Fruit fly (Drosophila melanogaster): ENCODE measurements around the gene CG33985.

Gene CG33985

dm6 chr3L:15504687-15505086 is 21.9 kb downstream of the CG33985 start, which contains the start of gene CG7857 (continued):
- TF ChIP-seq Scr (GFP tag; IDR thresholded peaks at IDR 0.05; ENCODE audit: partially characterized antibody), result 0 out of 2 replicates have a peak, but pooled peaks have one; percentile 22
- TF ChIP-seq CG17359 (tag; optimal IDR thresholded peaks at IDR 0.05), result no peak

- peak; percentile 33 for TF ChIP-seq sqz (GFP tag; optimal IDR thresholded peaks at IDR 0.05)
- TF ChIP-seq CG34376 (GFP tag; optimal IDR thresholded peaks at IDR 0.05), result peak; percentile 53
- TF ChIP-seq ftz-f1 (GFP tag; optimal IDR thresholded peaks at IDR 0.05), result peak; percentile 43
- TF ChIP-seq mirr (GFP tag; optimal IDR thresholded peaks at IDR 0.05), result peak; percentile 58
- TF ChIP-seq hb (GFP tag; IDR thresholded peaks at IDR 0.05; ENCODE audit: partially characterized antibody), result no peak
- TF ChIP-seq CG13775 (GFP tag; optimal IDR thresholded peaks at IDR 0.05), result no peak
- TF ChIP-seq grn (GFP tag; optimal IDR thresholded peaks at IDR 0.05), result peak; percentile 82
- TF ChIP-seq exex (tag; optimal IDR thresholded peaks at IDR 0.05), result peak; percentile 89
- TF ChIP-seq CG12104 (GFP tag; optimal IDR thresholded peaks at IDR 0.05), result no peak
- TF ChIP-seq rib (GFP tag; IDR thresholded peaks at IDR 0.05), result 0 out of 2 replicates have a peak, but pooled peaks have one; percentile 25
- peak; percentile 15 for TF ChIP-seq Med (GFP tag)
- TF ChIP-seq sens (GFP tag), result peak; percentile 73
- TF ChIP-seq sug (tag; optimal IDR thresholded peaks at IDR 0.05), result peak; percentile 26
- peak; percentile 87 for TF ChIP-seq CG15514 (GFP tag; optimal IDR thresholded peaks at IDR 0.05)
Observed at dm6 chr3L:15502256-15502655, 24.4 kb downstream of the CG33985 start.

DNA sequence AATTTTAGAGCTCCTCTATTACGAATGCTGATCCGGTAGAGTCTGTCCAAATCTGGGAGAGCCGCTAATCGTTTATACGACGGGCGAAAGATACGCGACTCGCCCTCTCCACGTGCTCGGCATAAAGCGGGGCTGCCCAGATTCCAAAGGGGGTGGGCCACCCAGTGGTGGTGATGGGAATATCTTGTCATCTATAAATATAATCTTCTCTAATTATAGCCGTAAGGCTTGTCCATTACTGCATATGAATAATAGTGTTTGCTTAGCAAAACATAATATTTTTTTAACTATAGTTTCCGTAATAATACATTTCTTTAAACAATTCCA is 25.0 kb downstream of the CG33985 start:
- peak; percentile 3 for TF ChIP-seq CG13296 (GFP tag; optimal IDR thresholded peaks at IDR 0.05)
- TF ChIP-seq Atf6 (GFP tag; IDR thresholded peaks at IDR 0.05), result 0 out of 2 replicates have a peak, but pooled peaks have one; percentile 17
- peak; percentile 10 for TF ChIP-seq CG6854 (GFP tag; optimal IDR thresholded peaks at IDR 0.05)
- TF ChIP-seq CG7839 (tag; optimal IDR thresholded peaks at IDR 0.05), result peak; percentile 9
- TF ChIP-seq pum (GFP tag; optimal IDR thresholded peaks at IDR 0.05), result no peak
- peak; percentile 69 for TF ChIP-seq cwo (GFP tag; optimal IDR thresholded peaks at IDR 0.05)
- no peak for TF ChIP-seq Rx (GFP tag; IDR thresholded peaks at IDR 0.05)
- peak; percentile 10 for TF ChIP-seq lilli (GFP tag; optimal IDR thresholded peaks at IDR 0.05)
- TF ChIP-seq CG10543 (GFP tag; optimal IDR thresholded peaks at IDR 0.05), result peak; percentile 30
- 0 out of 3 replicates have a peak, but pooled peaks have one; percentile 7 for TF ChIP-seq row (GFP tag; IDR thresholded peaks at IDR 0.05)
- peak; percentile 6 for TF ChIP-seq gem (tag; optimal IDR thresholded peaks at IDR 0.05)
- TF ChIP-seq CG9727 (GFP tag; optimal IDR thresholded peaks at IDR 0.05), result no peak
- TF ChIP-seq lmd (GFP tag; IDR thresholded peaks at IDR 0.05), result no peak
- no peak for TF ChIP-seq Kr (GFP tag; optimal IDR thresholded peaks at IDR 0.05)
- no peak for TF ChIP-seq Usf (GFP tag; optimal IDR thresholded peaks at IDR 0.05)
- TF ChIP-seq Dad (GFP tag; optimal IDR thresholded peaks at IDR 0.05), result no peak
- peak; percentile 21; the same call in 1 of the 2 replicates for TF ChIP-seq CG32532 (GFP tag; IDR thresholded peaks at IDR 0.05)
- peak; percentile 4 for TF ChIP-seq B-H2 (GFP tag; optimal IDR thresholded peaks at IDR 0.05)
- peak; percentile 29 for TF ChIP-seq Med (GFP tag)
- TF ChIP-seq CG18599 (GFP tag; optimal IDR thresholded peaks at IDR 0.05), result peak; percentile 34
- 0 out of 2 replicates have a peak, but pooled peaks have one; percentile 15 for TF ChIP-seq stc (GFP tag; IDR thresholded peaks at IDR 0.05)
- TF ChIP-seq Fer1 (GFP tag; optimal IDR thresholded peaks at IDR 0.05), result peak; percentile 18
- peak; percentile 29 for TF ChIP-seq CG2678 (tag; optimal IDR thresholded peaks at IDR 0.05)
- TF ChIP-seq exex (tag; optimal IDR thresholded peaks at IDR 0.05), result peak; percentile 77
- TF ChIP-seq ttk (GFP tag; IDR thresholded peaks at IDR 0.05), result no peak
- no peak for TF ChIP-seq Awh (GFP tag; IDR thresholded peaks at IDR 0.05)
- TF ChIP-seq CG12769 (tag; optimal IDR thresholded peaks at IDR 0.05), result peak; percentile 14
- TF ChIP-seq CG9932 (GFP tag; IDR thresholded peaks at IDR 0.05), result 0 out of 2 replicates have a peak, but pooled peaks have one; percentile 23
- TF ChIP-seq CG42726 (GFP tag; IDR thresholded peaks at IDR 0.05; ENCODE audit: partially characterized antibody), result 0 out of 2 replicates have a peak, but pooled peaks have one; percentile 36

All from whole organism, embryonic.